Fruit fly (Drosophila melanogaster) whole organism, embryonic: ENCODE results near the gene Cul2.

ENCODE experiments used
- Atf6 ChIP-seq: fragments of 200-800 bp; sonication (Bioruptor generic); IDR thresholded peaks from 2 replicates; pipeline ENCODE4 v1.3.6; 2022; ENCODE audit warnings: missing biosample characterization, missing genetic modification characterization
- CG10431 ChIP-seq: fragments of 200-800 bp; sonication (Bioruptor generic); optimal IDR thresholded peaks from 3 replicates; lab custom pipeline; 2018; ENCODE audit warnings: missing biosample characterization, mild to moderate bottlenecking, missing genetic modification characterization
- CG1233 ChIP-seq: fragments of 200-800 bp; sonication (Bioruptor generic); optimal IDR thresholded peaks from 4 replicates; lab custom pipeline; 2018; ENCODE audit warnings: missing biosample characterization, mild to moderate bottlenecking, missing genetic modification characterization
- CG13894 ChIP-seq: fragments of 200-800 bp; sonication (Bioruptor generic); optimal IDR thresholded peaks from 3 replicates; lab custom pipeline; 2018; ENCODE audit warnings: missing biosample characterization, mild to moderate bottlenecking, missing genetic modification characterization, moderate library complexity
- CG14050 ChIP-seq: fragments of 200-800 bp; sonication (Bioruptor generic); IDR thresholded peaks from 3 replicates; pipeline ENCODE4 v1.3.6; 2022; ENCODE audit warnings: missing biosample characterization, missing genetic modification characterization
- CG14710 ChIP-seq: fragments of 200-800 bp; sonication (Bioruptor generic); optimal IDR thresholded peaks from 3 replicates; lab custom pipeline; 2019; ENCODE audit warnings: missing biosample characterization, mild to moderate bottlenecking, missing genetic modification characterization, moderate library complexity
- CG15269 ChIP-seq: fragments of 200-800 bp; sonication (Bioruptor generic); optimal IDR thresholded peaks from 2 replicates; lab custom pipeline; 2018; ENCODE audit warnings: missing biosample characterization, mild to moderate bottlenecking, missing genetic modification characterization, moderate library complexity
- CG16863 ChIP-seq: fragments of 200-800 bp; sonication (Bioruptor generic); optimal IDR thresholded peaks from 3 replicates; lab custom pipeline; 2016; ENCODE audit warnings: missing biosample characterization, missing genetic modification characterization
- CG17802 ChIP-seq: fragments of 200-800 bp; sonication (Bioruptor generic); optimal IDR thresholded peaks from 2 replicates; lab custom pipeline; 2018; ENCODE audit warnings: missing biosample characterization, mild to moderate bottlenecking, missing genetic modification characterization, moderate library complexity
- CG17829 ChIP-seq: fragments of 200-800 bp; optimal IDR thresholded peaks from 2 replicates; lab custom pipeline; 2019; ENCODE audit warnings: missing biosample characterization, mild to moderate bottlenecking, missing genetic modification characterization, moderate library complexity
- CG3407 ChIP-seq: fragments of 200-800 bp; sonication (Bioruptor generic); optimal IDR thresholded peaks from 2 replicates; lab custom pipeline; 2018; ENCODE audit warnings: missing biosample characterization, mild to moderate bottlenecking, missing genetic modification characterization
- CG6175 ChIP-seq: fragments of 200-800 bp; sonication (Bioruptor generic); IDR thresholded peaks from 3 replicates; pipeline ENCODE4 v1.3.6; 2022; ENCODE audit warnings: missing biosample characterization, missing genetic modification characterization
- CG7963 ChIP-seq: fragments of 200-800 bp; sonication (Bioruptor generic); IDR thresholded peaks from 3 replicates; pipeline ENCODE4 v1.3.6; 2022; ENCODE audit warnings: missing biosample characterization, missing genetic modification characterization; ENCODE audit not compliant: partially characterized antibody
- CG8765 ChIP-seq: fragments of 200-800 bp; sonication (Bioruptor generic); IDR thresholded peaks from 2 replicates; pipeline ENCODE4 v1.3.6; 2022; ENCODE audit warnings: missing biosample characterization, missing genetic modification characterization
- CG8944 ChIP-seq: fragments of 200-800 bp; sonication (Bioruptor generic); optimal IDR thresholded peaks from 3 replicates; lab custom pipeline; 2016; ENCODE audit warnings: missing biosample characterization, missing genetic modification characterization
- CG9437 ChIP-seq: fragments of 200-800 bp; sonication (Bioruptor generic); optimal IDR thresholded peaks from 2 replicates; lab custom pipeline; 2018; ENCODE audit warnings: missing biosample characterization, mild to moderate bottlenecking, missing genetic modification characterization
- CG9727 ChIP-seq: fragments of 200-800 bp; sonication (Bioruptor generic); optimal IDR thresholded peaks from 3 replicates; lab custom pipeline; 2017; ENCODE audit warnings: missing biosample characterization, mild to moderate bottlenecking, missing genetic modification characterization
- Chrac-16 ChIP-seq: fragments of 200-800 bp; sonication (Bioruptor generic); optimal IDR thresholded peaks from 3 replicates; lab custom pipeline; 2016; ENCODE audit warnings: missing biosample characterization, missing genetic modification characterization
- Dad ChIP-seq: fragments of 200-800 bp; sonication (Bioruptor generic); optimal IDR thresholded peaks from 3 replicates; lab custom pipeline; 2016; ENCODE audit warnings: missing biosample characterization, missing genetic modification characterization
- Dfd ChIP-seq, 2 experiments: fragments of >200 bp; optimal IDR thresholded peaks; 2 replicates each; lab custom pipeline; 2017; ENCODE audit warnings: missing biosample characterization in 2 of 2, missing genetic modification characterization in 2 of 2
- Dip3 ChIP-seq: fragments of 200-800 bp; sonication (Bioruptor generic); optimal IDR thresholded peaks from 3 replicates; lab custom pipeline; 2016; ENCODE audit warnings: missing biosample characterization, missing genetic modification characterization
- Kr ChIP-seq: fragments of 200-800 bp; sonication (Bioruptor generic); optimal IDR thresholded peaks from 2 replicates; lab custom pipeline; 2017; ENCODE audit warnings: missing biosample characterization, mild to moderate bottlenecking, missing genetic modification characterization
- Mrtf ChIP-seq: fragments of 200-800 bp; sonication (Bioruptor generic); IDR thresholded peaks from 3 replicates; pipeline ENCODE4 v1.3.6; 2022; ENCODE audit warnings: missing biosample characterization, missing genetic modification characterization
- Myb ChIP-seq: fragments of 200-800 bp; sonication (Bioruptor generic); optimal IDR thresholded peaks from 2 replicates; lab custom pipeline; 2016; ENCODE audit warnings: missing biosample characterization, missing genetic modification characterization
- NK7.1 ChIP-seq: fragments of 200-800 bp; sonication (Bioruptor generic); optimal IDR thresholded peaks from 3 replicates; lab custom pipeline; 2016; ENCODE audit warnings: missing biosample characterization, missing genetic modification characterization
- Neu2 ChIP-seq: fragments of 200-800 bp; sonication (Bioruptor generic); optimal IDR thresholded peaks from 3 replicates; lab custom pipeline; 2016; ENCODE audit warnings: missing biosample characterization, missing genetic modification characterization, borderline replicate concordance
- Sry-β ChIP-seq: fragments of 200-800 bp; sonication (Bioruptor generic); optimal IDR thresholded peaks from 2 replicates; lab custom pipeline; 2018; ENCODE audit warnings: missing biosample characterization, mild to moderate bottlenecking, missing genetic modification characterization, moderate library complexity
- Stat92E ChIP-seq, 3 experiments: fragments of >200 bp in 2 of 3; fragments of 200-800 bp in 1 of 3; sonication (Bioruptor generic) in 1 of 3; optimal IDR thresholded peaks; 2 replicates each; lab custom pipeline; 2017 to 2019; ENCODE audit warnings: missing biosample characterization in 3 of 3, missing genetic modification characterization in 3 of 3, mild to moderate bottlenecking in 1 of 3, moderate library complexity in 1 of 3
- ac ChIP-seq: fragments of 200-800 bp; sonication (Bioruptor generic); optimal IDR thresholded peaks from 3 replicates; lab custom pipeline; 2017; ENCODE audit warnings: missing biosample characterization, mild to moderate bottlenecking, missing genetic modification characterization
- ash1 ChIP-seq: fragments of 200-800 bp; sonication (Bioruptor generic); optimal IDR thresholded peaks from 2 replicates; lab custom pipeline; 2018; ENCODE audit warnings: missing biosample characterization, mild to moderate bottlenecking, missing genetic modification characterization
- az2 ChIP-seq: fragments of 200-800 bp; sonication (Bioruptor generic); optimal IDR thresholded peaks from 3 replicates; lab custom pipeline; 2016; ENCODE audit warnings: missing biosample characterization, missing genetic modification characterization
- cas ChIP-seq: fragments of 200-800 bp; sonication (Bioruptor generic); IDR thresholded peaks from 2 replicates; pipeline ENCODE4 v1.3.6; 2022; ENCODE audit warnings: missing biosample characterization, missing genetic modification characterization
- cg ChIP-seq: fragments of 200-800 bp; sonication (Bioruptor generic); optimal IDR thresholded peaks from 3 replicates; lab custom pipeline; 2019; ENCODE audit warnings: missing biosample characterization, mild to moderate bottlenecking, missing genetic modification characterization, moderate library complexity
- chn ChIP-seq: fragments of 200-800 bp; sonication (Bioruptor generic); optimal IDR thresholded peaks from 2 replicates; lab custom pipeline; 2016; ENCODE audit warnings: missing biosample characterization, missing genetic modification characterization
- da ChIP-seq: fragments of 200-800 bp; sonication (Bioruptor generic); optimal IDR thresholded peaks from 2 replicates; lab custom pipeline; 2016; ENCODE audit warnings: missing biosample characterization, missing genetic modification characterization
- dm ChIP-seq: fragments of 200-800 bp; sonication (Bioruptor generic); optimal IDR thresholded peaks from 3 replicates; lab custom pipeline; 2016; ENCODE audit warnings: missing biosample characterization, missing genetic modification characterization
- dmrt11E ChIP-seq: fragments of 200-800 bp; sonication (Bioruptor generic); optimal IDR thresholded peaks from 3 replicates; lab custom pipeline; 2018; ENCODE audit warnings: missing biosample characterization, mild to moderate bottlenecking, missing genetic modification characterization, moderate library complexity
- ftz-f1 ChIP-seq: fragments of 200-800 bp; sonication (Bioruptor generic); optimal IDR thresholded peaks from 2 replicates; lab custom pipeline; 2016; ENCODE audit warnings: missing biosample characterization, missing genetic modification characterization
- grn ChIP-seq: fragments of 200-800 bp; sonication (Bioruptor generic); optimal IDR thresholded peaks from 3 replicates; lab custom pipeline; 2017; ENCODE audit warnings: missing biosample characterization, missing genetic modification characterization
- jigr1 ChIP-seq: fragments of 200-800 bp; sonication (Bioruptor generic); IDR thresholded peaks from 3 replicates; pipeline ENCODE4 v1.3.6; 2022; ENCODE audit warnings: missing biosample characterization, missing genetic modification characterization
- mld ChIP-seq: fragments of 200-800 bp; sonication (Bioruptor generic); IDR thresholded peaks from 3 replicates; pipeline ENCODE4 v1.3.6; 2022; ENCODE audit warnings: missing biosample characterization, missing genetic modification characterization; ENCODE audit not compliant: partially characterized antibody
- pho ChIP-seq: fragments of 200-800 bp; sonication (Bioruptor generic); optimal IDR thresholded peaks from 2 replicates; lab custom pipeline; 2016; ENCODE audit warnings: missing biosample characterization, missing genetic modification characterization
- pnt ChIP-seq: fragments of 200-800 bp; sonication (Bioruptor generic); optimal IDR thresholded peaks from 3 replicates; lab custom pipeline; 2016; ENCODE audit warnings: missing biosample characterization, missing genetic modification characterization
- repo ChIP-seq: fragments of 200-800 bp; sonication (Bioruptor generic); optimal IDR thresholded peaks from 2 replicates; lab custom pipeline; 2016; ENCODE audit warnings: missing biosample characterization, missing genetic modification characterization
- sna ChIP-seq: fragments of 200-800 bp; sonication (Bioruptor generic); IDR thresholded peaks from 2 replicates; pipeline ENCODE4 v1.3.6; 2022; ENCODE audit warnings: missing biosample characterization, missing genetic modification characterization; ENCODE audit not compliant: partially characterized antibody
- sqz ChIP-seq: fragments of 200-800 bp; sonication (Bioruptor generic); optimal IDR thresholded peaks from 3 replicates; lab custom pipeline; 2018; ENCODE audit warnings: missing biosample characterization, mild to moderate bottlenecking, missing genetic modification characterization
- ssp ChIP-seq: fragments of 200-800 bp; sonication (Bioruptor generic); IDR thresholded peaks from 2 replicates; pipeline ENCODE4 v1.3.6; 2022; ENCODE audit warnings: missing biosample characterization, missing genetic modification characterization
- zen ChIP-seq: fragments of 200-800 bp; sonication (Bioruptor generic); optimal IDR thresholded peaks from 3 replicates; lab custom pipeline; 2018; ENCODE audit warnings: missing biosample characterization, mild to moderate bottlenecking, missing genetic modification characterization, moderate library complexity
- zen2 ChIP-seq: fragments of 200-800 bp; sonication (Bioruptor generic); IDR thresholded peaks from 3 replicates; pipeline ENCODE4 v1.3.6; 2022; ENCODE audit warnings: missing biosample characterization, missing genetic modification characterization; ENCODE audit not compliant: partially characterized antibody

Gene Cul2

DNA sequence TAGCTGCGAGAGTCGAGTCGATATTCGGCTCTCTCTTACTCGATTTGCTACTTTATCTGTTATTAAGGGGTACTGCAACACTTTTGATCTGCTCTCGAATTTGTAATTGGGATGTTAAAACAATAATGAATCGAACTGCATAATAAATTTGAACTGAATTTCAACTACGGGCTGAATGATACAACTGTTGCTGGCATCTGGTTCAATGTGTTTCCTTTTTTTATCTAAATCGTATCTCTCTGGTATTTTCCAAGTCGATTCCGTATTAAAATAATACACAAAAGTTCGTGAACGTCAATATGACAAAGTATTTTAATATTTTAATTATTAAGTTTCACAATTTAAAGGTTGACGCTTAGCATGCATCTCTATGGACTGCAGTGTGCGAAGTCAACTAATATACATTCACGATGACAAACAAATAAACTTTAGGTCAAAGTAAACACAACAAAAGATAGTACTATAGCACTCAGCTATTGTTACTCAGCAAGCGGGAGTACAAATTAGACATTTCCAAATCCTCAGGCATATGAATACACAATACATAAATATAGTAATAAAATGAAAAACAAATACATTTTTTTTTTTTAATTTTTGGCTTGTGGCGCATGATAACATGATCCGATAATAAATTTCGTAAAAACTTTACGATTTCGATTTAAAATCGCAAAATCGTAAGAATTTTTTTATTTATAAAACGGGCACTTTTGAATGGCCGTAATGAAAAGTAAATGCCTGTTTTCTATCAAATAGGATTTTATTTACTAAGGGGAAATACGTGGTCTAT, 34.7 kb upstream of the Cul2 start, which contains the start of gene CG2201 (continued):
- TF ChIP-seq CG9727 (GFP tag; lab: Kevin White, UChicago): peak; percentile 56
- no peak for TF ChIP-seq jigr1 (GFP tag; lab: Robert Waterston, UW)
- no peak for TF ChIP-seq CG7963 (GFP tag; lab: Robert Waterston, UW)
- peak; percentile 45 for TF ChIP-seq zen (tag; lab: Kevin White, UChicago)
- TF ChIP-seq Dip3 (GFP tag; lab: Kevin White, UChicago): no peak
- TF ChIP-seq CG13894: peak; percentile 68
- TF ChIP-seq CG17829 (tag; lab: Kevin White, UChicago): peak; percentile 32
- no peak for TF ChIP-seq Kr (GFP tag; lab: Kevin White, UChicago)
- TF ChIP-seq repo (GFP tag; lab: Kevin White, UChicago): no peak
- TF ChIP-seq Myb (GFP tag; lab: Kevin White, UChicago): no peak
- TF ChIP-seq CG8765 (GFP tag; lab: Robert Waterston, UW): 0 out of 2 replicates have a peak, but pooled peaks have one; percentile 8
- no peak for TF ChIP-seq sqz
- no peak for TF ChIP-seq CG17802
- TF ChIP-seq Atf6: peak; percentile 44; the same call in 1 of the 2 replicates
- TF ChIP-seq CG15269 (tag; lab: Kevin White, UChicago): peak; percentile 53
- TF ChIP-seq CG6175 (GFP tag; lab: Robert Waterston, UW): no peak
- TF ChIP-seq sna: no peak
- no peak for TF ChIP-seq CG9437
- peak; percentile 24 for TF ChIP-seq CG14710
- TF ChIP-seq cg (GFP tag; lab: Kevin White, UChicago): no peak
- no peak for TF ChIP-seq pnt
- TF ChIP-seq CG3407 (GFP tag; lab: Kevin White, UChicago): peak; percentile 74
- TF ChIP-seq pho (GFP tag; lab: Kevin White, UChicago): no peak
- peak; percentile 32 for TF ChIP-seq ac (GFP tag; lab: Kevin White, UChicago)
- no peak for TF ChIP-seq CG16863
- peak; percentile 37 for TF ChIP-seq CG10431 (GFP tag; lab: Kevin White, UChicago)
- no peak for TF ChIP-seq CG1233 (GFP tag; lab: Kevin White, UChicago)
- TF ChIP-seq da: no peak
- no peak for TF ChIP-seq CG14050
- TF ChIP-seq zen2 (GFP tag; lab: Robert Waterston, UW): no peak
- TF ChIP-seq chn (GFP tag; lab: Kevin White, UChicago): no peak
- TF ChIP-seq ash1 (GFP tag; lab: Kevin White, UChicago): no peak
- peak; percentile 18 for TF ChIP-seq grn (GFP tag; lab: Kevin White, UChicago)
- peak; percentile 20 for TF ChIP-seq dmrt11E (tag; lab: Kevin White, UChicago)
- TF ChIP-seq CG8944: no peak
- TF ChIP-seq mld: no peak
- no peak for TF ChIP-seq cas (GFP tag; lab: Robert Waterston, UW)
- peak; percentile 27 for TF ChIP-seq Sry-β (GFP tag; lab: Kevin White, UChicago)
- no peak for TF ChIP-seq NK7.1 (GFP tag; lab: Kevin White, UChicago)
- no peak for TF ChIP-seq Mrtf (GFP tag; lab: Robert Waterston, UW)
- no peak for TF ChIP-seq Dad (GFP tag; lab: Kevin White, UChicago)
- no peak for TF ChIP-seq ftz-f1 (GFP tag; lab: Kevin White, UChicago)
- TF ChIP-seq Dfd (GFP tag; optimal IDR thresholded peaks at IDR 0.05; lab: Kevin White, UChicago): no peak
- TF ChIP-seq Chrac-16 (GFP tag; lab: Kevin White, UChicago): peak; percentile 15
- no peak for TF ChIP-seq Neu2 (GFP tag; lab: Kevin White, UChicago)
- no peak for TF ChIP-seq dm
- TF ChIP-seq az2 (GFP tag; lab: Kevin White, UChicago): peak; percentile 8
- TF ChIP-seq Stat92E (GFP tag; optimal IDR thresholded peaks at IDR 0.05; lab: Kevin White, UChicago): peak in 1 of 3 experiments; percentile 12
- TF ChIP-seq ssp (GFP tag; lab: Robert Waterston, UW): no peak
